Worm (Caenorhabditis elegans) whole organism, young adult: ENCODE data around the gene T14B4.8.

ENCODE experiments used
- B0261.1 ChIP-seq: sonication (generic microtip); optimal IDR thresholded peaks from 2 replicates; lab custom pipeline; 2016; ENCODE audit warnings: mild to moderate bottlenecking, missing genetic modification characterization, moderate library complexity, missing compliant biosample characterization
- F37B4.10 ChIP-seq: fragments of 200-800 bp; sonication (Bioruptor generic); IDR thresholded peaks from 2 replicates; pipeline ENCODE4 v1.3.6; 2022; ENCODE audit warnings: missing genetic modification characterization, missing compliant biosample characterization
- F52B5.7 ChIP-seq: sonication (generic microtip); optimal IDR thresholded peaks from 2 replicates; lab custom pipeline; 2016; ENCODE audit warnings: mild to moderate bottlenecking, missing genetic modification characterization, missing compliant biosample characterization
- chd-7 ChIP-seq: sonication (generic microtip); optimal IDR thresholded peaks from 2 replicates; lab custom pipeline; 2016; ENCODE audit warnings: mild to moderate bottlenecking, missing genetic modification characterization, moderate library complexity, missing compliant biosample characterization
- egl-44 ChIP-seq: fragments of 200-800 bp; sonication (Bioruptor generic); IDR thresholded peaks from 2 replicates; pipeline ENCODE4 v1.3.6; 2022; ENCODE audit warnings: missing genetic modification reagents, missing genetic modification characterization, missing compliant biosample characterization
- lin-35 ChIP-seq, 3 experiments: fragments of 150-350 bp in 2 of 3; sonication (generic microtip) in 1 of 3; optimal IDR thresholded peaks; 2 replicates each; lab custom pipeline; 2014 to 2018; ENCODE audit warnings: missing biosample characterization in 3 of 3, missing genetic modification characterization in 3 of 3, missing genetic modification reagents in 3 of 3
- lsl-1 ChIP-seq: fragments of 200-800 bp; sonication (Bioruptor generic); optimal IDR thresholded peaks from 2 replicates; lab custom pipeline; 2018; ENCODE audit warnings: mild to moderate bottlenecking, missing genetic modification characterization, moderate library complexity, missing compliant biosample characterization
- mcd-1 ChIP-seq: fragments of 200-800 bp; sonication (Bioruptor generic); IDR thresholded peaks from 2 replicates; pipeline ENCODE4 v1.3.6; 2022; ENCODE audit warnings: missing genetic modification reagents, missing genetic modification characterization, missing compliant biosample characterization
- nhr-179 ChIP-seq: sonication (generic microtip); optimal IDR thresholded peaks from 2 replicates; lab custom pipeline; 2016; ENCODE audit warnings: mild to moderate bottlenecking, missing genetic modification characterization, missing compliant biosample characterization
- rpc-1 ChIP-seq, 2 experiments: fragments of 150-350 bp in 1 of 2; sonication (generic microtip) in 1 of 2; optimal IDR thresholded peaks; 2 replicates each; lab custom pipeline; 2014 to 2018; ENCODE audit warnings: missing biosample characterization in 1 of 2, missing genetic modification characterization in 1 of 2, missing genetic modification reagents in 1 of 2, missing genotype in 1 of 2
- sdz-38 ChIP-seq: sonication (generic microtip); optimal IDR thresholded peaks from 2 replicates; lab custom pipeline; 2016; ENCODE audit warnings: missing genotype, missing genetic modification characterization, missing compliant biosample characterization
- sea-2 ChIP-seq: fragments of 200-800 bp; sonication (Bioruptor generic); IDR thresholded peaks from 2 replicates; pipeline ENCODE4 v1.3.6; 2022; ENCODE audit warnings: missing genetic modification characterization, missing compliant biosample characterization
- snpc-4 ChIP-seq, 5 experiments: fragments of 150-350 bp in 1 of 5; sonication (generic microtip) in 4 of 5; optimal IDR thresholded peaks; 2 replicates each; lab custom pipeline; 2014 to 2018; ENCODE audit warnings: missing genetic modification characterization in 5 of 5, missing biosample characterization in 3 of 5, antibody characterized with exemption in 2 of 5, mild to moderate bottlenecking in 2 of 5, missing compliant biosample characterization in 2 of 5, missing genotype in 2 of 5, moderate library complexity in 2 of 5, missing genetic modification reagents in 1 of 5
- unc-130 ChIP-seq: sonication (generic microtip); optimal IDR thresholded peaks from 2 replicates; lab custom pipeline; 2016; ENCODE audit warnings: missing genetic modification reagents, missing genetic modification characterization, missing compliant biosample characterization

DNA sequence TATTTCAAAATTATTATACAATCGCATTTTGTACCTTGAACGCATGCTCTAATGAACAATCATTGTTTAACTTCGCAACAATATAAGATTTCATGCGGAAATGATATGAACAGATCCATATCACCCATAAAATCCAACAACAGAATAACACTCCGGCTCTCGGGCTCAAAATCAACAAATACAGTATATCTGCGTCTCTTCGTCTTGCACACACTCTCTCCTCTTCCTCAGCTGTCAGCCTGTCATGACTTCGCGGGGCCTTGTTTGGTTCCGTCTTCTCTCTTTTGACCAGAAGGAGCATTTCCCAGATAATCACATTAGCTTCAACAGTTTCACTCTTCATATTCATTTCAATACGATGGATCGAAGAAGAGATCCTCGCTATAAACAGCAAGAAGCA, 27.0 kb upstream of the T14B4.8 start, which contains the start of gene F41G3.3:
- TF ChIP-seq lin-35 (GFP tag; optimal IDR thresholded peaks at IDR 0.05; lab: Kevin White, UChicago), result no peak
- no peak for TF ChIP-seq sea-2 (GFP tag; lab: Robert Waterston, UW)
- TF ChIP-seq F37B4.10 (GFP tag; lab: Robert Waterston, UW), result no peak
- no peak for TF ChIP-seq snpc-4 (GFP tag; optimal IDR thresholded peaks at IDR 0.05; lab: Kevin White, UChicago)
- TF ChIP-seq snpc-4 (tag; optimal IDR thresholded peaks at IDR 0.05; lab: Kevin White, UChicago), result no peak
- TF ChIP-seq mcd-1 (GFP tag; lab: Robert Waterston, UW), result no peak
- TF ChIP-seq chd-7 (tag; lab: Kevin White, UChicago), result no peak
- TF ChIP-seq nhr-179 (tag; lab: Kevin White, UChicago), result no peak
- TF ChIP-seq lsl-1 (GFP tag; lab: Kevin White, UChicago), result no peak
- no peak for TF ChIP-seq egl-44 (GFP tag; lab: Robert Waterston, UW)
- no peak for TF ChIP-seq B0261.1 (tag; lab: Kevin White, UChicago)
- TF ChIP-seq F52B5.7 (tag; lab: Kevin White, UChicago), result no peak
- TF ChIP-seq sdz-38 (tag; lab: Kevin White, UChicago), result no peak
- no peak for TF ChIP-seq unc-130 (GFP tag; lab: Kevin White, UChicago)
- TF ChIP-seq rpc-1 (optimal IDR thresholded peaks at IDR 0.05; lab: Kevin White, UChicago), result no peak
- TF ChIP-seq rpc-1 (tag; optimal IDR thresholded peaks at IDR 0.05; lab: Kevin White, UChicago), result no peak
